Fruit fly (Drosophila melanogaster): ENCODE measurements around the gene Ddx1.

Gene Ddx1

dm6 chr3L:22267248-22267957 is 4.2 kb downstream of the Ddx1 start, which contains the start of gene Csp (continued):
- TF ChIP-seq CG13424 (tag; optimal IDR thresholded peaks at IDR 0.05), result peak; percentile 22
- TF ChIP-seq shn (GFP tag; optimal IDR thresholded peaks at IDR 0.05), result no peak
- peak; percentile 56; the same call in 2 of the 3 replicates for TF ChIP-seq CG34224 (GFP tag; IDR thresholded peaks at IDR 0.05; ENCODE audit: partially characterized antibody)
- TF ChIP-seq Vsx1 (GFP tag; optimal IDR thresholded peaks at IDR 0.05), result no peak
- no peak for TF ChIP-seq ERR (GFP tag; optimal IDR thresholded peaks at IDR 0.05)
- TF ChIP-seq CG11085 (GFP tag; IDR thresholded peaks at IDR 0.05), result no peak
- TF ChIP-seq CG4360 (GFP tag; IDR thresholded peaks at IDR 0.05), result no peak
- no peak for TF ChIP-seq CG8089 (GFP tag; optimal IDR thresholded peaks at IDR 0.05)
- TF ChIP-seq CG13624 (GFP tag; optimal IDR thresholded peaks at IDR 0.05), result peak; percentile 5
- no peak for TF ChIP-seq chif (GFP tag; optimal IDR thresholded peaks at IDR 0.05)
- no peak for TF ChIP-seq CG12071 (GFP tag; optimal IDR thresholded peaks at IDR 0.05)
- TF ChIP-seq insv (GFP tag; optimal IDR thresholded peaks at IDR 0.05), result peak in 1 of 2 experiments; percentile 29
- peak; percentile 79 for TF ChIP-seq CG6791 (GFP tag; IDR thresholded peaks at IDR 0.05; ENCODE audit: partially characterized antibody)
- TF ChIP-seq Rfx (GFP tag; IDR thresholded peaks at IDR 0.05), result peak; percentile 57; the same call in 1 of the 2 replicates
- TF ChIP-seq CG18764 (GFP tag; optimal IDR thresholded peaks at IDR 0.05), result no peak
- peak; percentile 22 for TF ChIP-seq CG18011 (GFP tag; optimal IDR thresholded peaks at IDR 0.05)
- TF ChIP-seq Jarid2 (GFP tag; optimal IDR thresholded peaks at IDR 0.05), result peak; percentile 56
- peak; percentile 62 for TF ChIP-seq bbx (GFP tag; IDR thresholded peaks at IDR 0.05; ENCODE audit: partially characterized antibody)
- no peak for TF ChIP-seq lov (optimal IDR thresholded peaks at IDR 0.05)
- no peak for TF ChIP-seq lov (GFP tag; IDR thresholded peaks at IDR 0.05)
- no peak for TF ChIP-seq HLH3B (GFP tag; IDR thresholded peaks at IDR 0.05)
- TF ChIP-seq CG1792 (GFP tag; optimal IDR thresholded peaks at IDR 0.05), result no peak
- peak; percentile 44 for TF ChIP-seq CG10543 (GFP tag; optimal IDR thresholded peaks at IDR 0.05)
- no peak for TF ChIP-seq CG15696 (tag; optimal IDR thresholded peaks at IDR 0.05)
- TF ChIP-seq bab2 (GFP tag; optimal IDR thresholded peaks at IDR 0.05), result peak; percentile 24
- no peak for TF ChIP-seq emc (GFP tag; optimal IDR thresholded peaks at IDR 0.05)
- TF ChIP-seq CG12219 (GFP tag; optimal IDR thresholded peaks at IDR 0.05), result peak; percentile 25
- TF ChIP-seq hkb (optimal IDR thresholded peaks at IDR 0.05), result no peak
- TF ChIP-seq hkb (GFP tag; IDR thresholded peaks at IDR 0.05), result no peak
- TF ChIP-seq Nf-YC (tag; optimal IDR thresholded peaks at IDR 0.05), result no peak
- TF ChIP-seq nerfin-1 (tag; optimal IDR thresholded peaks at IDR 0.05), result no peak
- TF ChIP-seq CG8944 (GFP tag; optimal IDR thresholded peaks at IDR 0.05), result peak; percentile 33
- no peak for TF ChIP-seq CG11093 (GFP tag; IDR thresholded peaks at IDR 0.05)
- no peak for TF ChIP-seq ash1 (GFP tag; optimal IDR thresholded peaks at IDR 0.05)
- TF ChIP-seq GATAe (GFP tag; conservative IDR thresholded peaks at IDR 0.05), result no peak
- no peak for TF ChIP-seq chn (GFP tag; optimal IDR thresholded peaks at IDR 0.05)
- TF ChIP-seq CG3407 (GFP tag; optimal IDR thresholded peaks at IDR 0.05), result no peak
- no peak for TF ChIP-seq CG4730 (GFP tag; IDR thresholded peaks at IDR 0.05)
- peak; percentile 80 for TF ChIP-seq CG17186 (GFP tag; optimal IDR thresholded peaks at IDR 0.05)
- no peak for TF ChIP-seq PHDP (tag; optimal IDR thresholded peaks at IDR 0.05)
- TF ChIP-seq bigmax (GFP tag; optimal IDR thresholded peaks at IDR 0.05), result peak; percentile 13
- TF ChIP-seq Ptx1 (GFP tag; IDR thresholded peaks at IDR 0.05), result 0 out of 2 replicates have a peak, but pooled peaks have one; percentile 5
- TF ChIP-seq CoRest (tag; optimal IDR thresholded peaks at IDR 0.05), result peak; percentile 33
- no peak for TF ChIP-seq CG15269 (tag; optimal IDR thresholded peaks at IDR 0.05)
- peak; percentile 63 for TF ChIP-seq kni (GFP tag; optimal IDR thresholded peaks at IDR 0.05)
- TF ChIP-seq sna (GFP tag; IDR thresholded peaks at IDR 0.05; ENCODE audit: partially characterized antibody), result peak; percentile 66; the same call in 1 of the 2 replicates
- TF ChIP-seq CG10462 (GFP tag; optimal IDR thresholded peaks at IDR 0.05), result no peak
- no peak for TF ChIP-seq stc (GFP tag; IDR thresholded peaks at IDR 0.05)
- TF ChIP-seq Sox102F (GFP tag; optimal IDR thresholded peaks at IDR 0.05), result no peak
- peak; percentile 62 for TF ChIP-seq stwl (tag; optimal IDR thresholded peaks at IDR 0.05)
